Fruit fly (Drosophila melanogaster): ENCODE measurements around the gene CG15482.

Gene CG15482

dm6 chr2L:13202960-13203436, 8.6 kb downstream of the CG15482 start, which contains the start of gene CG16972 (continued):
- TF ChIP-seq CG4617 (GFP tag; optimal IDR thresholded peaks at IDR 0.05; ENCODE audit: borderline replicate concordance) (peak; percentile 71), CG16863 (GFP tag; optimal IDR thresholded peaks at IDR 0.05) (no peak), fd96Cb (tag; optimal IDR thresholded peaks at IDR 0.05) (no peak), PHDP (tag; optimal IDR thresholded peaks at IDR 0.05) (no peak), Elba2 (GFP tag; optimal IDR thresholded peaks at IDR 0.05) (peak; percentile 30), TFAM (GFP tag; optimal IDR thresholded peaks at IDR 0.05) (no peak), Hr39 (optimal IDR thresholded peaks at IDR 0.05) (no peak), dmrt11E (tag; optimal IDR thresholded peaks at IDR 0.05) (no peak), dysf (GFP tag; IDR thresholded peaks at IDR 0.05) (peak; percentile 40; the same call in 1 of the 3 replicates), CG12299 (tag; optimal IDR thresholded peaks at IDR 0.05) (peak; percentile 40), CrebB (tag; optimal IDR thresholded peaks at IDR 0.05) (no peak), CG4282 (GFP tag; optimal IDR thresholded peaks at IDR 0.05) (no peak), CG30403 (GFP tag; optimal IDR thresholded peaks at IDR 0.05) (peak; percentile 50), CG13424 (tag; optimal IDR thresholded peaks at IDR 0.05) (no peak), sd (tag; optimal IDR thresholded peaks at IDR 0.05) (no peak), CG7987 (GFP tag; optimal IDR thresholded peaks at IDR 0.05) (no peak), ara (GFP tag; IDR thresholded peaks at IDR 0.05) (0 out of 2 replicates have a peak, but pooled peaks have one; percentile 1), NC2β (GFP tag; optimal IDR thresholded peaks at IDR 0.05) (no peak), pan (optimal IDR thresholded peaks at IDR 0.05) (no peak), pan (GFP tag; optimal IDR thresholded peaks at IDR 0.05 in 1 of 2, IDR thresholded peaks at IDR 0.05 in 1 of 2) (peak in 1 of 2 experiments; percentile 53), CG14050 (GFP tag; IDR thresholded peaks at IDR 0.05) (no peak), CG17612 (GFP tag; IDR thresholded peaks at IDR 0.05) (no peak), Sox102F (GFP tag; optimal IDR thresholded peaks at IDR 0.05) (no peak), cg (GFP tag; optimal IDR thresholded peaks at IDR 0.05) (no peak), CG9609 (GFP tag; optimal IDR thresholded peaks at IDR 0.05) (no peak), zf30C (GFP tag; optimal IDR thresholded peaks at IDR 0.05) (no peak), hbn (GFP tag; IDR thresholded peaks at IDR 0.05; ENCODE audit: partially characterized antibody) (no peak), CG10274 (GFP tag; optimal IDR thresholded peaks at IDR 0.05) (no peak), insv (GFP tag; optimal IDR thresholded peaks at IDR 0.05) (no peak), CG13775 (GFP tag; optimal IDR thresholded peaks at IDR 0.05) (no peak), Awh (GFP tag; IDR thresholded peaks at IDR 0.05) (0 out of 2 replicates have a peak, but pooled peaks have one; percentile 9), ssp (GFP tag; IDR thresholded peaks at IDR 0.05) (no peak), az2 (GFP tag; optimal IDR thresholded peaks at IDR 0.05) (no peak), pzg (GFP tag; optimal IDR thresholded peaks at IDR 0.05) (no peak), esg (GFP tag; conservative IDR thresholded peaks at IDR 0.05) (no peak), CG31388 (GFP tag; optimal IDR thresholded peaks at IDR 0.05) (no peak), Med (GFP tag) (no peak), grau (tag; optimal IDR thresholded peaks at IDR 0.05) (no peak), CG15269 (tag; optimal IDR thresholded peaks at IDR 0.05) (no peak), MESR4 (GFP tag; optimal IDR thresholded peaks at IDR 0.05) (peak; percentile 64), otp (GFP tag; IDR thresholded peaks at IDR 0.05) (no peak), CG2712 (tag; optimal IDR thresholded peaks at IDR 0.05) (no peak), BtbVII (GFP tag; optimal IDR thresholded peaks at IDR 0.05) (no peak)

All from whole organism, embryonic.